Fruit fly (Drosophila melanogaster) whole organism, embryonic: ENCODE data around the gene Nckx30C.
A peak's percentile ranks its signal among the peaks of the same experiment; 100 is the strongest.

Experiments used
- Antp ChIP-seq: fragments of 200-800 bp; sonication (Bioruptor generic); optimal IDR thresholded peaks from 3 replicates; lab custom pipeline; 2016; ENCODE audit warnings: missing biosample characterization, missing genetic modification characterization
- Atf-2 ChIP-seq: fragments of 200-800 bp; sonication (Bioruptor generic); optimal IDR thresholded peaks from 2 replicates; lab custom pipeline; 2016; ENCODE audit warnings: missing biosample characterization, missing genetic modification characterization
- Bgb ChIP-seq: fragments of 200-800 bp; sonication (Bioruptor generic); IDR thresholded peaks from 2 replicates; pipeline ENCODE4 v1.3.6; 2022; ENCODE audit warnings: missing biosample characterization, missing genetic modification characterization; ENCODE audit not compliant: partially characterized antibody
- CG11696 ChIP-seq: fragments of 200-800 bp; sonication (Bioruptor generic); IDR thresholded peaks from 2 replicates; pipeline ENCODE4 v1.3.6; 2022; ENCODE audit warnings: missing biosample characterization, missing genetic modification characterization
- CG12769 ChIP-seq: fragments of 200-800 bp; sonication (Bioruptor generic); optimal IDR thresholded peaks from 2 replicates; lab custom pipeline; 2019; ENCODE audit warnings: missing biosample characterization, mild to moderate bottlenecking, missing genetic modification characterization, moderate library complexity
- CG12942 ChIP-seq: fragments of 200-800 bp; sonication (Bioruptor generic); optimal IDR thresholded peaks from 3 replicates; lab custom pipeline; 2016; ENCODE audit warnings: missing biosample characterization, missing genetic modification characterization
- CG13894 ChIP-seq: fragments of 200-800 bp; sonication (Bioruptor generic); optimal IDR thresholded peaks from 3 replicates; lab custom pipeline; 2018; ENCODE audit warnings: missing biosample characterization, mild to moderate bottlenecking, missing genetic modification characterization, moderate library complexity
- CG16813 ChIP-seq: fragments of 200-800 bp; sonication (Bioruptor generic); IDR thresholded peaks from 3 replicates; pipeline ENCODE4 v1.3.6; 2022; ENCODE audit warnings: missing biosample characterization, missing genetic modification characterization; ENCODE audit not compliant: partially characterized antibody
- CG31388 ChIP-seq: fragments of 200-800 bp; sonication (Bioruptor generic); optimal IDR thresholded peaks from 2 replicates; lab custom pipeline; 2016; ENCODE audit warnings: missing biosample characterization, missing genetic modification characterization
- CG32767 ChIP-seq: fragments of 200-800 bp; sonication (Bioruptor generic); IDR thresholded peaks from 2 replicates; pipeline ENCODE4 v1.3.6; 2022; ENCODE audit warnings: missing biosample characterization, missing genetic modification characterization
- CG33213 ChIP-seq: fragments of 200-800 bp; sonication (Bioruptor generic); optimal IDR thresholded peaks from 3 replicates; lab custom pipeline; 2016; ENCODE audit warnings: missing biosample characterization, missing genetic modification characterization
- CG33557 ChIP-seq: fragments of 200-800 bp; sonication (Bioruptor generic); optimal IDR thresholded peaks from 2 replicates; lab custom pipeline; 2019; ENCODE audit warnings: missing biosample characterization, mild to moderate bottlenecking, missing genetic modification characterization, moderate library complexity
- CG34224 ChIP-seq: fragments of 200-800 bp; sonication (Bioruptor generic); IDR thresholded peaks from 3 replicates; pipeline ENCODE4 v1.3.6; 2022; ENCODE audit warnings: missing biosample characterization, missing genetic modification characterization; ENCODE audit not compliant: partially characterized antibody
- CG6683 ChIP-seq: fragments of 200-800 bp; sonication (Bioruptor generic); optimal IDR thresholded peaks from 2 replicates; lab custom pipeline; 2017; ENCODE audit warnings: missing biosample characterization, mild to moderate bottlenecking, missing genetic modification characterization, missing genetic modification reagents
- CG7987 ChIP-seq: fragments of 200-800 bp; sonication (Bioruptor generic); optimal IDR thresholded peaks from 2 replicates; lab custom pipeline; 2018; ENCODE audit warnings: missing biosample characterization, mild to moderate bottlenecking, missing genetic modification characterization, moderate library complexity
- CG8290 ChIP-seq, 3 experiments: fragments of 200-800 bp; sonication (Bioruptor generic); optimal IDR thresholded peaks; 2 replicates each; lab custom pipeline; 2016 to 2019; ENCODE audit warnings: missing biosample characterization in 3 of 3, missing genetic modification characterization in 3 of 3, mild to moderate bottlenecking in 2 of 3, moderate library complexity in 1 of 3
- CG9932 ChIP-seq: fragments of 200-800 bp; sonication (Bioruptor generic); IDR thresholded peaks from 2 replicates; pipeline ENCODE4 v1.3.6; 2022; ENCODE audit warnings: missing biosample characterization, missing genetic modification characterization
- ERR ChIP-seq: fragments of 200-800 bp; sonication (Bioruptor generic); optimal IDR thresholded peaks from 2 replicates; lab custom pipeline; 2016; ENCODE audit warnings: missing biosample characterization, missing genetic modification characterization
- Hr78 ChIP-seq, 2 experiments: fragments of 200-800 bp in 1 of 2; fragments of >200 bp in 1 of 2; sonication (Bioruptor generic) in 1 of 2; optimal IDR thresholded peaks; 2 replicates each; lab custom pipeline; 2017 to 2019; ENCODE audit warnings: missing biosample characterization in 2 of 2, missing genetic modification characterization in 2 of 2, mild to moderate bottlenecking in 1 of 2, moderate library complexity in 1 of 2
- Med ChIP-seq: fragments of 200-800 bp; sonication (Bioruptor generic); peaks from one replicate; lab custom pipeline; 2016; ENCODE audit warnings: missing biosample characterization, missing genetic modification characterization, mild to moderate bottlenecking, inconsistent platforms, moderate library complexity
- Meics ChIP-seq: fragments of 200-800 bp; sonication (Bioruptor generic); optimal IDR thresholded peaks from 2 replicates; lab custom pipeline; 2017; ENCODE audit warnings: missing biosample characterization, mild to moderate bottlenecking, missing genetic modification characterization
- NK7.1 ChIP-seq: fragments of 200-800 bp; sonication (Bioruptor generic); optimal IDR thresholded peaks from 3 replicates; lab custom pipeline; 2016; ENCODE audit warnings: missing biosample characterization, missing genetic modification characterization
- Rfx ChIP-seq: fragments of 200-800 bp; sonication (Bioruptor generic); IDR thresholded peaks from 2 replicates; pipeline ENCODE4 v1.3.6; 2022; ENCODE audit warnings: missing biosample characterization, missing genetic modification characterization
- Side ChIP-seq: fragments of 200-800 bp; sonication (Bioruptor generic); optimal IDR thresholded peaks from 2 replicates; lab custom pipeline; 2016; ENCODE audit warnings: missing biosample characterization, missing genetic modification characterization
- Six4 ChIP-seq: fragments of 200-800 bp; sonication (Bioruptor generic); optimal IDR thresholded peaks from 2 replicates; lab custom pipeline; 2016; ENCODE audit warnings: missing biosample characterization, missing genetic modification characterization
- Vsx1 ChIP-seq: fragments of 200-800 bp; sonication (Bioruptor generic); optimal IDR thresholded peaks from 2 replicates; lab custom pipeline; 2017; ENCODE audit warnings: missing biosample characterization, mild to moderate bottlenecking, missing genetic modification characterization, missing genetic modification reagents
- abd-A ChIP-seq: fragments of 200-800 bp; sonication (Bioruptor generic); optimal IDR thresholded peaks from 3 replicates; lab custom pipeline; 2019; ENCODE audit warnings: missing biosample characterization, mild to moderate bottlenecking, missing genetic modification characterization, moderate library complexity
- ato ChIP-seq: fragments of 200-800 bp; sonication (Bioruptor generic); IDR thresholded peaks from 2 replicates; pipeline ENCODE4 v1.3.6; 2022; ENCODE audit warnings: missing biosample characterization, missing genetic modification characterization; ENCODE audit not compliant: partially characterized antibody
- cato ChIP-seq: fragments of 200-800 bp; sonication (Bioruptor generic); optimal IDR thresholded peaks from 2 replicates; lab custom pipeline; 2016; ENCODE audit warnings: missing biosample characterization, missing genetic modification characterization, borderline replicate concordance
- chinmo ChIP-seq: fragments of 200-800 bp; sonication (Bioruptor generic); IDR thresholded peaks from 4 replicates; pipeline ENCODE4 v1.3.6; 2022; ENCODE audit warnings: missing biosample characterization, missing genetic modification characterization; ENCODE audit not compliant: partially characterized antibody
- ci ChIP-seq: fragments of 200-800 bp; sonication (Bioruptor generic); IDR thresholded peaks from 3 replicates; pipeline ENCODE4 v1.3.6; 2022; ENCODE audit warnings: missing biosample characterization, missing genetic modification characterization
- crc ChIP-seq: fragments of 200-800 bp; sonication (Bioruptor generic); optimal IDR thresholded peaks from 2 replicates; lab custom pipeline; 2016; ENCODE audit warnings: missing biosample characterization, missing genetic modification characterization
- crol ChIP-seq: fragments of 200-800 bp; sonication (Bioruptor generic); IDR thresholded peaks from 2 replicates; pipeline ENCODE4 v1.3.6; 2022; ENCODE audit warnings: missing biosample characterization, missing genetic modification characterization
- cwo ChIP-seq: fragments of 200-800 bp; sonication (Bioruptor generic); optimal IDR thresholded peaks from 3 replicates; lab custom pipeline; 2017; ENCODE audit warnings: missing biosample characterization, missing genetic modification characterization, mild to moderate bottlenecking, moderate library complexity, missing genetic modification reagents
- hb ChIP-seq: fragments of 200-800 bp; sonication (Bioruptor generic); IDR thresholded peaks from 3 replicates; pipeline ENCODE4 v1.3.6; 2022; ENCODE audit warnings: missing biosample characterization, missing genetic modification characterization; ENCODE audit not compliant: partially characterized antibody
- jigr1 ChIP-seq: fragments of 200-800 bp; sonication (Bioruptor generic); IDR thresholded peaks from 3 replicates; pipeline ENCODE4 v1.3.6; 2022; ENCODE audit warnings: missing biosample characterization, missing genetic modification characterization
- luna ChIP-seq: fragments of 200-800 bp; sonication (Bioruptor generic); optimal IDR thresholded peaks from 2 replicates; lab custom pipeline; 2016; ENCODE audit warnings: missing biosample characterization, missing genetic modification characterization
- mirr ChIP-seq: fragments of 200-800 bp; sonication (Bioruptor generic); optimal IDR thresholded peaks from 3 replicates; lab custom pipeline; 2018; ENCODE audit warnings: missing biosample characterization, mild to moderate bottlenecking, missing genetic modification characterization
- nerfin-2 ChIP-seq: fragments of 200-800 bp; sonication (Bioruptor generic); IDR thresholded peaks from 2 replicates; pipeline ENCODE4 v1.3.6; 2022; ENCODE audit warnings: missing biosample characterization, missing genetic modification characterization; ENCODE audit not compliant: partially characterized antibody
- phol ChIP-seq: fragments of 200-800 bp; sonication (Bioruptor generic); optimal IDR thresholded peaks from 3 replicates; lab custom pipeline; 2018; ENCODE audit warnings: missing biosample characterization, mild to moderate bottlenecking, missing genetic modification characterization, moderate library complexity
- ranshi ChIP-seq: fragments of 200-800 bp; sonication (Bioruptor generic); IDR thresholded peaks from 2 replicates; pipeline ENCODE4 v1.3.6; 2022; ENCODE audit warnings: missing biosample characterization, missing genetic modification characterization
- sd ChIP-seq: fragments of 200-800 bp; sonication (Bioruptor generic); optimal IDR thresholded peaks from 3 replicates; lab custom pipeline; 2018; ENCODE audit warnings: missing biosample characterization, mild to moderate bottlenecking, missing genetic modification characterization, moderate library complexity
- sens-2 ChIP-seq: fragments of 200-800 bp; sonication (Bioruptor generic); IDR thresholded peaks from 2 replicates; pipeline ENCODE4 v1.3.6; 2022; ENCODE audit warnings: missing biosample characterization, missing genetic modification characterization
- sr ChIP-seq: fragments of 200-800 bp; sonication (Bioruptor generic); IDR thresholded peaks from 3 replicates; pipeline ENCODE4 v1.3.6; 2022; ENCODE audit warnings: missing biosample characterization, missing genetic modification characterization
- tap ChIP-seq: fragments of 200-800 bp; optimal IDR thresholded peaks from 3 replicates; lab custom pipeline; 2019; ENCODE audit warnings: missing biosample characterization, mild to moderate bottlenecking, missing genetic modification characterization, moderate library complexity
- tio ChIP-seq: fragments of 200-800 bp; sonication (Bioruptor generic); optimal IDR thresholded peaks from 2 replicates; lab custom pipeline; 2017; ENCODE audit warnings: missing biosample characterization, missing genetic modification characterization, inconsistent platforms
- tll ChIP-seq, 2 experiments: fragments of 200-800 bp in 1 of 2; fragments of >200 bp in 1 of 2; sonication (Bioruptor generic) in 1 of 2; optimal IDR thresholded peaks; 2 replicates each; lab custom pipeline; 2017 to 2019; ENCODE audit warnings: missing biosample characterization in 2 of 2, missing genetic modification characterization in 2 of 2, mild to moderate bottlenecking in 1 of 2, moderate library complexity in 1 of 2
- wdn ChIP-seq: fragments of 200-800 bp; sonication (Bioruptor generic); IDR thresholded peaks from 2 replicates; pipeline ENCODE4 v1.3.6; 2022; ENCODE audit warnings: missing biosample characterization, missing genetic modification characterization
- wek ChIP-seq: fragments of 200-800 bp; sonication (Bioruptor generic); optimal IDR thresholded peaks from 3 replicates; lab custom pipeline; 2018; ENCODE audit warnings: missing biosample characterization, mild to moderate bottlenecking, missing genetic modification characterization, moderate library complexity

Nckx30C gene

DNA sequence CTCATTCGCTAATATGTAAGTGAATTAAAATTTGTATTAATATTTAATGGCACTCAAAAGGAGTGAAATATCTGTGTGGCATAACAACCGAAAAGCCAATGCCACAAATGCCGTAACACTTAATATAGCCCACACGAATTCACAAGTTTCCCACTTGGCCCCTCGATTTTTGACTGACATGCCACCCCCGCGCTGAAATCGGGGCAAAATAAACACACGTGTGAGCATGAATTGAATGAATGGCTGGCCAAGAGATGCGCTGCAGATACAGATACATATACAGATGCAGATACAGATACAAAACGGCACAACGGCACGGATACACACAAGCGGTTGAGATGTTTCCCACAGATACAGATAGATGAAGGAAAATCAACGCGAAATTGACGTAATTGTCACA lies 69.2 kb downstream of the Nckx30C start (continued):
- TF ChIP-seq CG8290 (GFP tag; optimal IDR thresholded peaks at IDR 0.05; lab: Kevin White, UChicago) (no peak), CG8290 (tag; optimal IDR thresholded peaks at IDR 0.05; lab: Kevin White, UChicago) (peak in 1 of 2 experiments; percentile 14), CG32767 (GFP tag; lab: Robert Waterston, UW) (0 out of 2 replicates have a peak, but pooled peaks have one; percentile 30), ci (0 out of 3 replicates have a peak, but pooled peaks have one; percentile 18), ERR (GFP tag; lab: Kevin White, UChicago) (no peak), phol (no peak), luna (GFP tag; lab: Kevin White, UChicago) (no peak), CG13894 (tag; lab: Kevin White, UChicago) (peak; percentile 96), Antp (GFP tag; lab: Kevin White, UChicago) (no peak), sd (tag; lab: Kevin White, UChicago) (peak; percentile 70), Rfx (GFP tag; lab: Robert Waterston, UW) (0 out of 2 replicates have a peak, but pooled peaks have one; percentile 17), NK7.1 (GFP tag; lab: Kevin White, UChicago) (no peak), Six4 (GFP tag; lab: Kevin White, UChicago) (no peak), CG6683 (no peak), jigr1 (no peak), Hr78 (GFP tag; optimal IDR thresholded peaks at IDR 0.05; lab: Kevin White, UChicago) (no peak), abd-A (tag; lab: Kevin White, UChicago) (no peak), wdn (GFP tag; lab: Robert Waterston, UW) (no peak), tll (GFP tag; optimal IDR thresholded peaks at IDR 0.05; lab: Kevin White, UChicago) (no peak), CG33557 (GFP tag; lab: Kevin White, UChicago) (no peak), nerfin-2 (no peak), sens-2 (GFP tag; lab: Robert Waterston, UW) (no peak), Atf-2 (GFP tag; lab: Kevin White, UChicago) (no peak), sr (GFP tag; lab: Robert Waterston, UW) (peak; percentile 97), wek (GFP tag; lab: Kevin White, UChicago) (no peak), cwo (GFP tag; lab: Kevin White, UChicago) (peak; percentile 71), hb (no peak), tap (tag; lab: Kevin White, UChicago) (no peak), ranshi (GFP tag; lab: Robert Waterston, UW) (no peak), ato (GFP tag; lab: Robert Waterston, UW) (no peak), CG33213 (GFP tag; lab: Kevin White, UChicago) (no peak), CG34224 (GFP tag; lab: Robert Waterston, UW) (no peak), CG12942 (no peak), mirr (GFP tag; lab: Kevin White, UChicago) (no peak), Meics (no peak), Vsx1 (GFP tag; lab: Kevin White, UChicago) (no peak), tio (GFP tag; lab: Kevin White, UChicago) (no peak), CG11696 (no peak), Side (GFP tag; lab: Kevin White, UChicago) (no peak)
- TF ChIP-seq, all 482 proteins: peak for 17

DNA sequence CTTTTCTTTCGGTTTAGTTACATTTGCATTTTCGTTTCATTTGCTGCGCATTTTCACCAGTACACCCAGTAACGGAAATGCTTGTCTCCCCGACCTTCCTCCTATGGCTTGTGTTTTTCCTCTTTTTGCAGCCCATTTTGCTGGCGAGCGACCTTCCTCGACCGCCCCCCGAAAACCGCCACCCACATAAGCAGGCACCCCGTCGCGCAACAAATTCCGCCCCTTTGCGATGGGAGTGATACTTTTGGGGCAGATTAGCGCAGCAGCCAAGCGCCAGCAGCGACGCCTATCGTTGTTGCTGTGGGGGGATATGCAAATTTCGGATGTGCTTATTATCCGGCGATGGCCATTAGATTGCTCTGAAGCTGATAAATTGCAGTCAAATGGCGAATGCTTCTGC lies 73.1 kb downstream of the Nckx30C start:
- TF ChIP-seq CG8290 (GFP tag; optimal IDR thresholded peaks at IDR 0.05; lab: Kevin White, UChicago) (no peak), CG8290 (tag; optimal IDR thresholded peaks at IDR 0.05; lab: Kevin White, UChicago) (peak in 1 of 2 experiments; percentile 5), abd-A (tag; lab: Kevin White, UChicago) (peak; percentile 53), crol (GFP tag; lab: Robert Waterston, UW) (peak; percentile 55; the same call in 1 of the 2 replicates), CG9932 (GFP tag; lab: Robert Waterston, UW) (0 out of 2 replicates have a peak, but pooled peaks have one; percentile 21), CG12769 (tag; lab: Kevin White, UChicago) (peak; percentile 31), Bgb (GFP tag; lab: Robert Waterston, UW) (0 out of 2 replicates have a peak, but pooled peaks have one; percentile 13), chinmo (GFP tag; lab: Robert Waterston, UW) (0 out of 4 replicates have a peak, but pooled peaks have one; percentile 25), CG7987 (GFP tag; lab: Kevin White, UChicago) (no peak), Med (GFP tag; lab: Kevin White, UChicago) (peak; percentile 37), crc (GFP tag; lab: Kevin White, UChicago) (no peak), sr (GFP tag; lab: Robert Waterston, UW) (no peak), CG16813 (GFP tag; lab: Robert Waterston, UW) (0 out of 3 replicates have a peak, but pooled peaks have one; percentile 11), CG31388 (GFP tag; lab: Kevin White, UChicago) (no peak), cato (GFP tag; lab: Kevin White, UChicago) (no peak)
